Worm (Caenorhabditis elegans): ENCODE measurements around the gene fbxb-39.
A peak's percentile ranks its signal among the peaks of the same experiment; 100 is the strongest.

Gene fbxb-39

DNA sequence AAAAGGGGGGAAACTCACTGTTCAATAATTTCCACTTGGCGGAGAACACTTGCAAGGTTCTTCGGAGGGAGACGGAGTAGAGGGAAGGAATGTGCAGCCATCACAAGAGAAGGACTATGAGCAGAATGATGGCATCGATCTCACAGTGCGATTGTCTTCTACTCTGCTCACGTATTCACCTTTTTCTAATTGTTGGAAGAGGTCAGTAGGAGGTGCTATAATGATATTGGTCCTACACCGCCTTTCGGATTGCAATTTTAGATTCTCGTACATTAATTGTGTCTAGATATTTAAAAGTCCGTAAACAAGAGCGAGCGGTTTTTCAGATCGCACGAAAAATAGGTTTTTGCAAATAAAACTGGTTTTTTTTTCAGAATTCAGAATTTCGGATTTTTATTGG is at the start of gene fbxb-39:
fbxb-39 (minus strand) TSS at position 101 of the 400 bp plus-strand sequence.
- no peak for TF ChIP-seq klf-2 (GFP tag; conservative IDR thresholded peaks at IDR 0.05)
- no peak for TF ChIP-seq T22C8.4 (GFP tag; IDR thresholded peaks at IDR 0.05)
- no peak for TF ChIP-seq ztf-23 (GFP tag; IDR thresholded peaks at IDR 0.05)
- TF ChIP-seq ztf-29 (GFP tag; IDR thresholded peaks at IDR 0.05), result no peak
- TF ChIP-seq med-1 (GFP tag; optimal IDR thresholded peaks at IDR 0.05; ENCODE audit: insufficient read depth), result no peak
- no peak for TF ChIP-seq tab-1 (GFP tag; IDR thresholded peaks at IDR 0.05)
- TF ChIP-seq cog-1 (tag; optimal IDR thresholded peaks at IDR 0.05), result no peak
- TF ChIP-seq ref-1 (GFP tag; conservative IDR thresholded peaks at IDR 0.05), result no peak
- TF ChIP-seq flt-1 (GFP tag; IDR thresholded peaks at IDR 0.05), result no peak

DNA sequence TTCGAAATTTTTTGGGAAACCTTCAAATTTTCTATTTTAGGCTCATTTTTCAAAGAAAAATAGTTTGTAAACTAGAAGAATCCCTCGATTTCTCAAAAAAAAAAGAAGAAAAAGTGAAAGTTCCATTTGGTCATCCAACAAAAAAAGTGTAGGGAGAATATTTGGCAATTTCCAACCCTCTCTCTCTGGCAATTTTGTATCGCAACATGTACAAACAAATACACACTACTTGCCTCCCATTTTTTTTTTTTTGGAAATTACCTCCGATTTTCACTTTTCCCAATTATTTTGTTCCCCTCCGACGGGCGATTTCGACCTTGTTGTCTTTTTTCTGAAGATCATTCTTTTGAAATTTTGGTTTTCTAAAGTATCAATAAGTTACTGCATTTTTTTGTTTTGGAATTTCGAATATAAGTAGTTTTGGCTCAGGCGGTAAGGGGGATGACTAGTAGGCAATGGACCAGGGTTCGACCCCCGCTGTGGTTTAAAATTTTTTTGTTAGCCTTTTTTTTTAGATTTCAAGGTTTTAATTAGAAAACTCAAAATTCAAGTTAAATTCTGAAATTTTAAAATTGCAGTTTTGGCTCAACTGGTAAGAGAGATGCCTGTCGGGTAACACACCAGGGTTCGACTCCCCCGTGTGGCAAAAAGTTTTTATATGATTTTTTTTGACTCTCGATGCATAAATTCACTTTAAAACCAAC is 48.3 kb upstream of the fbxb-39 start:
- TF ChIP-seq tab-1 (GFP tag; IDR thresholded peaks at IDR 0.05), result no peak
- TF ChIP-seq flt-1 (GFP tag; IDR thresholded peaks at IDR 0.05), result no peak
- no peak for TF ChIP-seq T22C8.4 (GFP tag; IDR thresholded peaks at IDR 0.05)
- no peak for TF ChIP-seq ref-1 (GFP tag; conservative IDR thresholded peaks at IDR 0.05)
- no peak for TF ChIP-seq ztf-23 (GFP tag; IDR thresholded peaks at IDR 0.05)
- TF ChIP-seq med-1 (GFP tag; optimal IDR thresholded peaks at IDR 0.05; ENCODE audit: insufficient read depth), result no peak
- TF ChIP-seq klf-2 (GFP tag; conservative IDR thresholded peaks at IDR 0.05), result no peak

DNA sequence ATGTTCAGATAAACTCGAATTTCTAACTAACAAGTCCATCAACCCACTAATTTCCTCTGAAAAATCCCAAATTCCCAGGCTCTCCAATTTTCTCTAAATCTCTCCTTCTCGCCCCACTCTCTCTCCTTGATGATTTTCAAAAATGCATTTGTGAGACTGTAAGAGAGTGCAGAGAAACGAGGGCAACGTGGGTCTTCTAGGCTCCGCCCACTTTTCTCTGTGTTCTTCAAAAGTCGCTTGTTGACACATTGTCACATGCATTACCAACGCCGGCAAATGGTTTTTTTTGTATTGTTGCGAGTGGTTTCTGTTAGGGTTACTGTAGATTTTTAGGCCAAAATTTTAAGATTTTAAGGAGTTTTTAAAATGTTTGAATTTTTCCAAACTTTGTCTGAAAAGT is 46.1 kb upstream of the fbxb-39 start:
- TF ChIP-seq flt-1 (GFP tag; IDR thresholded peaks at IDR 0.05), result no peak
- TF ChIP-seq ref-1 (GFP tag; conservative IDR thresholded peaks at IDR 0.05), result no peak
- TF ChIP-seq tab-1 (GFP tag; IDR thresholded peaks at IDR 0.05), result no peak

DNA sequence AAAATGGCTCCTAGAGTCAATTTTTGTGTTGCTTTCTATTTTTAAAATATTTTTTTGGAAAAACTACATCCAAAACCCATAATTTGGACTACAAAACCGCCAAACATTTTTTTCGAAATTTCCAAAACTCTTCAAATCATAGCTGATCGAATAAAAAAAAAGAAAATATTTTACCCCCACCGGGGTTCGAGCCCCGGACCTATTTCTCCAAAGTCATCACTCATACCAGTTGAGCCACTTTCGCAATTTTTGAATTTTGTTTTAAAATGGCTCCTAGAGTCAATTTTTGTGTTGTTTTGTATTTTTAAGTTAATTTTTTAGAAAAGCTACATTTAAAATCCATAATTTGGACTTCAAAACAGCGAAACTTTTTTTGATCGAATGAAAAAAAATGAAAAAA is 45.2 kb upstream of the fbxb-39 start:
- TF ChIP-seq ztf-23 (GFP tag; IDR thresholded peaks at IDR 0.05), result no peak
- TF ChIP-seq med-1 (GFP tag; optimal IDR thresholded peaks at IDR 0.05; ENCODE audit: insufficient read depth), result no peak
- TF ChIP-seq tab-1 (GFP tag; IDR thresholded peaks at IDR 0.05), result no peak
- TF ChIP-seq cog-1 (tag; optimal IDR thresholded peaks at IDR 0.05), result no peak
- no peak for TF ChIP-seq ztf-29 (GFP tag; IDR thresholded peaks at IDR 0.05)
- no peak for TF ChIP-seq klf-2 (GFP tag; conservative IDR thresholded peaks at IDR 0.05)
- no peak for TF ChIP-seq ref-1 (GFP tag; conservative IDR thresholded peaks at IDR 0.05)
- TF ChIP-seq flt-1 (GFP tag; IDR thresholded peaks at IDR 0.05), result no peak
- TF ChIP-seq T22C8.4 (GFP tag; IDR thresholded peaks at IDR 0.05), result no peak

DNA sequence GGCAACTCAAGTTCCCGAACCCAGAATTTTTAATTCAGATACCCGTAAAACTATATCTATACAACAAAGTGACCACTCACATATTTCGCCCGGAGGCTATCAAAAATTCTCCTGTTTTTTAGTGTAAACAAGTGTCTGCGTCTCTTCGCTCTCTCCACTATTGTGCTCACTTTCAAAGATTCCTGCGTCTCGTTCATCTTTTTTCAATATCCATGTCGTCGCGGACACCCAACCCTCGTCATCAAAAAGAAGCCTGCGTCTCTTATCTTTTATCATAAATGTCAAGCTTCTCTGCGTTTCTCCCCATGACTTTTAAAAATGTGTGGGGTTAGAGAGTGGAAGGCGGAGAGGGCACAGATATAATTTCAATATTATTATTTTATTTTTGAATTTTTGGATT is 44.5 kb upstream of the fbxb-39 start:
- TF ChIP-seq ztf-29 (GFP tag; IDR thresholded peaks at IDR 0.05), result no peak
- peak; percentile 39 for TF ChIP-seq cog-1 (tag; optimal IDR thresholded peaks at IDR 0.05)

DNA sequence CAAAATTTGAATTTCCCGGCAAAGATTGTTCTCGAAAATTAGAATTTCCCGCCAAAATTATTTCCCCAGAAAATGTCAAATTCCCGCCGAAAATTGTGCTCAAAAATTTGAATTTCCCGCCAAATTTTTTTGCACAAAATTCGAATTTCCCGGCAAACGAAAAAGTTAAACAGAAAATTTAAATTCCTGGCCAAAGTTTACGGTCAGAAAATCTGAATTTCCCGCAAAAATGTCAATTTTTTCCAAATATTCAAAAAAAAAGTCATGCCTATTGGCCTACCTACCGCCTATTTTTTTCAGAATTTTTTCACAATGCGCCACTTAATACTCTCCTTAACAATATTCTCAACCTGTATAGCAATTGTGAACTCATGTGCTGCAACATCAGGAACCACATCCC is 42.5 kb upstream of the fbxb-39 start, which contains the start of gene K02E7.1:
K02E7.1 (plus strand) TSS at position 301 of the 400 bp plus-strand sequence.
- TF ChIP-seq ztf-29 (GFP tag; IDR thresholded peaks at IDR 0.05), result no peak
- no peak for TF ChIP-seq cog-1 (tag; optimal IDR thresholded peaks at IDR 0.05)
- no peak for TF ChIP-seq T22C8.4 (GFP tag; IDR thresholded peaks at IDR 0.05)
- TF ChIP-seq ztf-23 (GFP tag; IDR thresholded peaks at IDR 0.05), result no peak
- no peak for TF ChIP-seq tab-1 (GFP tag; IDR thresholded peaks at IDR 0.05)
- TF ChIP-seq med-1 (GFP tag; optimal IDR thresholded peaks at IDR 0.05; ENCODE audit: insufficient read depth), result no peak
- TF ChIP-seq flt-1 (GFP tag; IDR thresholded peaks at IDR 0.05), result no peak
- no peak for TF ChIP-seq ref-1 (GFP tag; conservative IDR thresholded peaks at IDR 0.05)
- TF ChIP-seq klf-2 (GFP tag; conservative IDR thresholded peaks at IDR 0.05), result no peak

DNA sequence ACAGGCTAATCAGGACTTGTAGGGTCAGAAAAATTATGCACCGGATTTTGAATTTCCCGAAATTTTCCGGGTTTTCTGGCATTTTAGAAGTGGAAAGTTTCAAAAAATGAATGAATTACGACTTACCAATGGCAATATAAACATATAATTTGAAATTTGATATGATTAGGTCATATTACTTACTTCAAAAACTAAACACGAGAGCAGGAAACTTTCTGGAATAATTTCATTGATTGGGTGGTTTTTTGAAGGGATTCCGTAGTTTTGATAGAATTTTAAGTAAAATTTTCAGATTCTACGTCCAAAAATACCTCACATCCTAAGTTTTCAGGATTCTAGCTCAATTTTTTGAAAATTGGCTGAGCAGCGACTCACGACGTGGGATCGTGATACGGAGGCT is 35.1 kb upstream of the fbxb-39 start, which contains the start of gene K02E7.11:
K02E7.11 (minus strand) TSS at position 101 of the 400 bp plus-strand sequence.
- TF ChIP-seq ztf-29 (GFP tag; IDR thresholded peaks at IDR 0.05) (no peak), tab-1 (GFP tag; IDR thresholded peaks at IDR 0.05) (no peak), cog-1 (tag; optimal IDR thresholded peaks at IDR 0.05) (no peak), T22C8.4 (GFP tag; IDR thresholded peaks at IDR 0.05) (no peak), ztf-23 (GFP tag; IDR thresholded peaks at IDR 0.05) (no peak), klf-2 (GFP tag; conservative IDR thresholded peaks at IDR 0.05) (no peak)

DNA sequence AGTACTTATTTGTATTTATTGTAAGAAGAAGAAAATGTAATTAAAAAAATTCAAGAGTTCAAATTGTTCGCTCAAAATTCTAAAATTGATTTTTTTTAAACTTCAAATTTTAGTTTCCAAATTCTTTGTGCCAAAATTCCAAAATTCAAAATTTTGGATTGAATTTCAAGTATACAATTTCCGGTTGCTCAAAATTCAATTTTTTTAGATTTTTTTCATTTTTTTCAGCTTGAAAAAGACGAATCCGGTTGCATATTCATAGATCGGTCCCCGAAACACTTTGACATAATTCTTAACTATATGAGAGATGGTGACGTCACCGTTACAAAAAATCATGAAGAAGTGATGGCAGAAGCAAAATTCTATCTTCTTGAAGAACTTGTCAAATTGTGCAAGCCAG is 31.7 kb upstream of the fbxb-39 start, which contains the start of gene K02E7.4:
K02E7.4 (plus strand) TSS at position 301 of the 400 bp plus-strand sequence.
- TF ChIP-seq flt-1 (GFP tag; IDR thresholded peaks at IDR 0.05) (no peak), ref-1 (GFP tag; conservative IDR thresholded peaks at IDR 0.05) (no peak), T22C8.4 (GFP tag; IDR thresholded peaks at IDR 0.05) (no peak), tab-1 (GFP tag; IDR thresholded peaks at IDR 0.05) (no peak), klf-2 (GFP tag; conservative IDR thresholded peaks at IDR 0.05) (no peak), ztf-29 (GFP tag; IDR thresholded peaks at IDR 0.05) (no peak)

DNA sequence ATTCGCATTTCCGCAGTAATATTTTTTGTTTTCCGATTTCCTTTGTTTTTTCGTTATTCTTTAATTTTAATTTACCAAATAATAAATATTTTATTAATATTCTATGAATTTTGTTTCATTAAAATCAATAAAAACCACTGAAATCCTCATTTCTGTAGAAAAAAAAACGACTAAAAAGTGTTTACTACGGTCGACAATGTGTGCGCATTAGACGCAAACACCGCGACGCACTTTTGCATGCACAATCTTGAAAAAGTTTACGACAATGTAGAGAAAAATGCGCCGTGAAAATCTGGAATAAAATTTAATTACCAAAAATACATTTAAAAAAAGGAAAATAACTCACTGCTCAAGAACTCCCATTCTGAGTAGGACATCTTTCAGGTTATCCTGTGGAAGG is 31.1 kb upstream of the fbxb-39 start:
- TF ChIP-seq med-1 (GFP tag; optimal IDR thresholded peaks at IDR 0.05; ENCODE audit: insufficient read depth) (no peak), flt-1 (GFP tag; IDR thresholded peaks at IDR 0.05) (no peak), tab-1 (GFP tag; IDR thresholded peaks at IDR 0.05) (no peak), T22C8.4 (GFP tag; IDR thresholded peaks at IDR 0.05) (no peak), klf-2 (GFP tag; conservative IDR thresholded peaks at IDR 0.05) (no peak), ref-1 (GFP tag; conservative IDR thresholded peaks at IDR 0.05) (no peak), cog-1 (tag; optimal IDR thresholded peaks at IDR 0.05) (no peak), ztf-23 (GFP tag; IDR thresholded peaks at IDR 0.05) (no peak), ztf-29 (GFP tag; IDR thresholded peaks at IDR 0.05) (no peak)

DNA sequence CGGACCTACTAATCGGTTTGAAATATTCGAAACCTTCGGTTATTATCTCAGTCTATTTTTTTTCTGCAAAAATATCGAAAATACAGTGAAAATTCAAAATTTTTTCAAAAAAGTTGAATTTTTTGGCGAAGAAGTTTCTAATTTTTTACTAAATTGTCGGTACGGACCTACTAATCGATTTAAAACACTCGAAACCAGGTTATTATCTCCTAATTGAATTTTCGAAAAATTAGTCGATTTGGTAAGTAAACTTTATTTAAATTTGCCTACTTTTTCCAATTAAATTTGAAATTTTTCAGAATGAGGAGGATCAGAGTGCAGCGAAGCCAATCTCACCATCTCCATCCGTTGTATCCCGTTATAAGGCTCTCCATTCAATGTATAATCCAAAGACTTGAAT is 30.5 kb upstream of the fbxb-39 start, which contains the start of gene K02E7.12:
K02E7.12 (plus strand) TSS at position 301 of the 400 bp plus-strand sequence.
- TF ChIP-seq tab-1 (GFP tag; IDR thresholded peaks at IDR 0.05) (no peak), ztf-23 (GFP tag; IDR thresholded peaks at IDR 0.05) (no peak), T22C8.4 (GFP tag; IDR thresholded peaks at IDR 0.05) (no peak), klf-2 (GFP tag; conservative IDR thresholded peaks at IDR 0.05) (no peak), ref-1 (GFP tag; conservative IDR thresholded peaks at IDR 0.05) (no peak), ztf-29 (GFP tag; IDR thresholded peaks at IDR 0.05) (no peak), med-1 (GFP tag; optimal IDR thresholded peaks at IDR 0.05; ENCODE audit: insufficient read depth) (no peak), flt-1 (GFP tag; IDR thresholded peaks at IDR 0.05) (no peak)

Data from whole organism, midembryonic.